Worm (Caenorhabditis elegans): Measurements from ENCODE around the gene K01A6.7.

Gene K01A6.7

DNA sequence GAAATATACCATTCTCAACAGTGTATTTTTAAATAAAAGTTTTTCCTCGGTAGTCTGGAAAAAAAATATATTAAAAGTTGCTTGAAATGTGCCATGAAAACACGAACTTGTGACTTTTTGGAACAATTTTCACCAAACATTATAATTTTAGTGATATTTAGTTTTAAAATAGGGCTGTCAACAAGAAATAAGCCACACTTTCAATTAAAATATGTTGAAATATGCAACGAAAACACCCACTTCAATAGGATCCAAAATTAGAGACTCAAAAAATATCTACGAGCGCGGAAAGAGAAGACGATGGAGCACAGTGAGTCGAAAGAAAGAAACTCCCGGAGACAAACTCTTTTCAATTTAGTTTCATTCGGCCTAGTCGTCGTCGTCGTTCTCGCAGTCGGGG lies 44.9 kb downstream of the K01A6.7 start, which contains the start of gene ZK792.12:
Gene ZK792.12, plus strand, starts transcription at position 301 of the 400 bp plus-strand sequence.
- TF ChIP-seq sdz-12 (GFP tag; optimal IDR thresholded peaks at IDR 0.05) (no peak), dve-1 (tag; optimal IDR thresholded peaks at IDR 0.05; ENCODE audit: insufficient read depth) (no peak), zfp-2 (tag; optimal IDR thresholded peaks at IDR 0.05) (no peak), D1046.2 (GFP tag; IDR thresholded peaks at IDR 0.05) (no peak), rbr-2 (tag; optimal IDR thresholded peaks at IDR 0.05) (no peak), madf-9 (GFP tag; conservative IDR thresholded peaks at IDR 0.05) (no peak)

DNA sequence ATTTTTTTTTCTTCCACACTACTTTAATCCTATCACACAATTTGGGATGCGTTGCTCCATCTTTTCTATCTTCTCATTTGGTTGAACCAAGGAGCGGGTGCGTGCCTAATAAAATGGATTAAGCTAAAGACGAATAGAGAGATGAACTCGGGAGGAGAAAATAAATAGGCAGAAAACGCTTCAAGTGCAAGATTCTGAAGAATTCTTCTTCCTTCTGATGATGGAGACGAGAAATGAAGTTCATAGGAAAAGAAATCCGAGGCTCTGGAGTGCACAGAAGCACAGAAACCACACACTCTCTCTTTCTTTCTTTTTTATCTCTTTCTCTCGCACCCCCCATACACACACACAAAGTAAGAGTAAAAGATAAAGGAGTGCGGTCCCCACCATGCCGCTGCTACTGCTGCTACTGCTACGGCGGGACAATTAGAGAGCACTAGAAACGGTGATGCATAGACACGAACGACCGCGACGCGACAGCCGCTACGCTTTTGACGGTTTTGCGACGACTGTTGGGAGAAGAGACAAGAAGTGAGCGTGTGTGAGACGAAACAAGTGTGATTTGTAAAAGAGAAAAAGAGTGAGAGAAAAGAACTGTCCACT lies 46.2 kb downstream of the K01A6.7 start:
- 0 out of 2 replicates have a peak, but pooled peaks have one; percentile 26 for TF ChIP-seq ceh-20 (GFP tag; IDR thresholded peaks at IDR 0.05)
- TF ChIP-seq attf-4 (tag; optimal IDR thresholded peaks at IDR 0.05): no peak
- no peak for TF ChIP-seq lin-13 (GFP tag; optimal IDR thresholded peaks at IDR 0.05)
- TF ChIP-seq daf-16 (GFP tag; optimal IDR thresholded peaks at IDR 0.05): peak in 1 of 2 experiments; percentile 14
- peak; percentile 68 for TF ChIP-seq daf-16 (tag; optimal IDR thresholded peaks at IDR 0.05)
- TF ChIP-seq lin-29 (GFP tag; IDR thresholded peaks at IDR 0.05): no peak
- TF ChIP-seq zip-2 (tag; optimal IDR thresholded peaks at IDR 0.05): no peak
- TF ChIP-seq set-16 (GFP tag; IDR thresholded peaks at IDR 0.05): peak; percentile 65
- peak; percentile 70 for TF ChIP-seq mes-2 (tag; optimal IDR thresholded peaks at IDR 0.05; ENCODE audit: poor library complexity, severe bottlenecking)
- TF ChIP-seq nhr-102 (tag; optimal IDR thresholded peaks at IDR 0.05): peak; percentile 61
- peak; percentile 87 for TF ChIP-seq mep-1 (tag; optimal IDR thresholded peaks at IDR 0.05)
- TF ChIP-seq lir-3 (tag; optimal IDR thresholded peaks at IDR 0.05): no peak
- no peak for TF ChIP-seq ceh-44 (GFP tag; IDR thresholded peaks at IDR 0.05)
- TF ChIP-seq saeg-2 (GFP tag; IDR thresholded peaks at IDR 0.05): no peak
- TF ChIP-seq fkh-10 (GFP tag; optimal IDR thresholded peaks at IDR 0.05): peak; percentile 69
- no peak for TF ChIP-seq ceh-82 (tag; optimal IDR thresholded peaks at IDR 0.05)
- TF ChIP-seq nhr-237 (tag; optimal IDR thresholded peaks at IDR 0.05): no peak
- peak; percentile 95 for TF ChIP-seq aha-1 (tag)
- peak; percentile 58; the same call in 1 of the 2 replicates for TF ChIP-seq pha-4 (GFP tag; IDR thresholded peaks at IDR 0.05)
- TF ChIP-seq pha-4 (tag; optimal IDR thresholded peaks at IDR 0.05): no peak
- TF ChIP-seq rbr-2 (tag; optimal IDR thresholded peaks at IDR 0.05): peak; percentile 73
- no peak for TF ChIP-seq duxl-1 (tag; optimal IDR thresholded peaks at IDR 0.05; ENCODE audit: poor library complexity)
- TF ChIP-seq cey-2 (tag; optimal IDR thresholded peaks at IDR 0.05; ENCODE audit: borderline replicate concordance, insufficient read depth): peak; percentile 39
- peak; percentile 62 for TF ChIP-seq T20F7.1 (GFP tag; optimal IDR thresholded peaks at IDR 0.05)
- TF ChIP-seq ceh-62 (tag; optimal IDR thresholded peaks at IDR 0.05): no peak
- no peak for TF ChIP-seq nhr-76 (tag; optimal IDR thresholded peaks at IDR 0.05)
- no peak for TF ChIP-seq vab-7 (GFP tag; IDR thresholded peaks at IDR 0.05)
- TF ChIP-seq nhr-28 (tag; optimal IDR thresholded peaks at IDR 0.05): peak; percentile 96
- no peak for TF ChIP-seq daf-8 (GFP tag; IDR thresholded peaks at IDR 0.05)
- TF ChIP-seq lin-38 (GFP tag; IDR thresholded peaks at IDR 0.05): peak; percentile 56
- TF ChIP-seq ztf-11 (tag; optimal IDR thresholded peaks at IDR 0.05): no peak
- peak; percentile 58; the same call in 1 of the 2 replicates for TF ChIP-seq nhr-41 (GFP tag; IDR thresholded peaks at IDR 0.05)
- no peak for TF ChIP-seq ZK546.5 (tag; optimal IDR thresholded peaks at IDR 0.05)
- peak; percentile 90 for TF ChIP-seq nhr-77 (tag; optimal IDR thresholded peaks at IDR 0.05)
- no peak for TF ChIP-seq Y5F2A.4 (GFP tag; optimal IDR thresholded peaks at IDR 0.05)
- no peak for TF ChIP-seq egl-27 (tag; optimal IDR thresholded peaks at IDR 0.05)
- no peak for TF ChIP-seq snpc-4 (tag; optimal IDR thresholded peaks at IDR 0.05)
- TF ChIP-seq F26F4.8 (GFP tag; conservative IDR thresholded peaks at IDR 0.05): no peak
- TF ChIP-seq ztf-7 (tag; optimal IDR thresholded peaks at IDR 0.05): no peak
- TF ChIP-seq F10B5.3 (tag; optimal IDR thresholded peaks at IDR 0.05): no peak
- TF ChIP-seq unc-39 (tag; optimal IDR thresholded peaks at IDR 0.05): no peak
- TF ChIP-seq unc-130 (GFP tag; optimal IDR thresholded peaks at IDR 0.05): no peak
- TF ChIP-seq spr-3 (GFP tag; optimal IDR thresholded peaks at IDR 0.05): no peak
- TF ChIP-seq zip-11 (GFP tag; IDR thresholded peaks at IDR 0.05): no peak
- TF ChIP-seq spr-1 (tag; optimal IDR thresholded peaks at IDR 0.05): peak; percentile 42
